Worm (Caenorhabditis elegans) whole organism, midembryonic: ENCODE measurements around the gene srsx-6.

ENCODE experiments used
- T22C8.4 ChIP-seq: fragments of 200-800 bp; sonication (Bioruptor generic); IDR thresholded peaks from 2 replicates; pipeline ENCODE4 v1.3.6; 2022; ENCODE audit warnings: missing genetic modification characterization, missing compliant biosample characterization
- cog-1 ChIP-seq: sonication (generic microtip); optimal IDR thresholded peaks from 2 replicates; lab custom pipeline; 2016; ENCODE audit warnings: missing genetic modification characterization, missing compliant biosample characterization
- flt-1 ChIP-seq: fragments of 200-800 bp; sonication (Bioruptor generic); IDR thresholded peaks from 2 replicates; pipeline ENCODE4 v1.3.6; 2022; ENCODE audit warnings: missing genetic modification characterization, missing compliant biosample characterization
- klf-2 ChIP-seq: fragments of 200-800 bp; sonication (Bioruptor generic); conservative IDR thresholded peaks from 2 replicates; pipeline ENCODE4 v1.3.6; 2022; ENCODE audit warnings: missing genetic modification reagents, missing genetic modification characterization, missing compliant biosample characterization
- med-1 ChIP-seq: sonication (generic microtip); optimal IDR thresholded peaks from 2 replicates; lab custom pipeline; 2017; ENCODE audit warnings: missing genetic modification characterization, mild to moderate bottlenecking, missing compliant biosample characterization, antibody characterized with exemption, missing genetic modification reagents; ENCODE audit not compliant: insufficient read depth
- ref-1 ChIP-seq: fragments of 200-800 bp; sonication (Bioruptor generic); conservative IDR thresholded peaks from 2 replicates; pipeline ENCODE4 v1.3.6; 2022; ENCODE audit warnings: missing genetic modification reagents, missing genetic modification characterization, missing compliant biosample characterization
- tab-1 ChIP-seq: fragments of 200-800 bp; sonication (Bioruptor generic); IDR thresholded peaks from 2 replicates; pipeline ENCODE4 v1.3.6; 2022; ENCODE audit warnings: missing genetic modification characterization, missing compliant biosample characterization
- ztf-23 ChIP-seq: fragments of 200-800 bp; sonication (Bioruptor generic); IDR thresholded peaks from 2 replicates; pipeline ENCODE4 v1.3.6; 2022; ENCODE audit warnings: missing genetic modification reagents, missing genetic modification characterization, missing compliant biosample characterization
- ztf-29 ChIP-seq: fragments of 200-800 bp; sonication (Bioruptor generic); IDR thresholded peaks from 2 replicates; pipeline ENCODE4 v1.3.6; 2022; ENCODE audit warnings: missing genetic modification reagents, missing genetic modification characterization, missing compliant biosample characterization

ce11 chrV:7904389-7904788 lies 22.5 kb upstream of the srsx-6 start:
- no peak for TF ChIP-seq flt-1 (GFP tag; lab: Robert Waterston, UW)
- TF ChIP-seq T22C8.4 (GFP tag; lab: Robert Waterston, UW) = no peak
- TF ChIP-seq med-1 = no peak
- TF ChIP-seq ztf-29 (GFP tag; lab: Robert Waterston, UW) = no peak
- TF ChIP-seq klf-2 (GFP tag; lab: Robert Waterston, UW) = no peak
- no peak for TF ChIP-seq tab-1 (GFP tag; lab: Robert Waterston, UW)
- TF ChIP-seq ref-1 (GFP tag; lab: Robert Waterston, UW) = no peak
- no peak for TF ChIP-seq cog-1
- no peak for TF ChIP-seq ztf-23 (GFP tag; lab: Robert Waterston, UW)
